Fruit fly (Drosophila melanogaster) whole organism, embryonic: ENCODE data around the gene CG2681.

ENCODE experiments used
- Aef1 ChIP-seq: fragments of 200-800 bp; sonication (Bioruptor generic); IDR thresholded peaks from 3 replicates; pipeline ENCODE4 v1.3.6; 2022; ENCODE audit warnings: missing biosample characterization, missing genetic modification characterization
- C15 ChIP-seq: fragments of 200-800 bp; sonication (Bioruptor generic); IDR thresholded peaks from 3 replicates; pipeline ENCODE4 v1.3.6; 2022; ENCODE audit warnings: missing biosample characterization, missing genetic modification characterization
- CG10959 ChIP-seq: fragments of 200-800 bp; sonication (Bioruptor generic); IDR thresholded peaks from 2 replicates; pipeline ENCODE4 v1.3.6; 2022; ENCODE audit warnings: missing biosample characterization, missing genetic modification characterization
- CG12769 ChIP-seq: fragments of 200-800 bp; sonication (Bioruptor generic); optimal IDR thresholded peaks from 2 replicates; lab custom pipeline; 2019; ENCODE audit warnings: missing biosample characterization, mild to moderate bottlenecking, missing genetic modification characterization, moderate library complexity
- CG12942 ChIP-seq: fragments of 200-800 bp; sonication (Bioruptor generic); optimal IDR thresholded peaks from 3 replicates; lab custom pipeline; 2016; ENCODE audit warnings: missing biosample characterization, missing genetic modification characterization
- CG13296 ChIP-seq: fragments of 200-800 bp; sonication (Bioruptor generic); optimal IDR thresholded peaks from 3 replicates; lab custom pipeline; 2018; ENCODE audit warnings: missing biosample characterization, mild to moderate bottlenecking, missing genetic modification characterization
- CG13775 ChIP-seq: fragments of 200-800 bp; sonication (Bioruptor generic); optimal IDR thresholded peaks from 3 replicates; lab custom pipeline; 2017; ENCODE audit warnings: missing biosample characterization, mild to moderate bottlenecking, missing genetic modification characterization
- CG14710 ChIP-seq: fragments of 200-800 bp; sonication (Bioruptor generic); optimal IDR thresholded peaks from 3 replicates; lab custom pipeline; 2019; ENCODE audit warnings: missing biosample characterization, mild to moderate bottlenecking, missing genetic modification characterization, moderate library complexity
- CG1602 ChIP-seq: fragments of 200-800 bp; sonication (Bioruptor generic); optimal IDR thresholded peaks from 3 replicates; lab custom pipeline; 2016; ENCODE audit warnings: missing biosample characterization, missing genetic modification characterization
- CG16779 ChIP-seq: fragments of 200-800 bp; sonication (Bioruptor generic); IDR thresholded peaks from 2 replicates; pipeline ENCODE4 v1.3.6; 2022; ENCODE audit warnings: missing biosample characterization, missing genetic modification characterization
- CG16813 ChIP-seq: fragments of 200-800 bp; sonication (Bioruptor generic); IDR thresholded peaks from 3 replicates; pipeline ENCODE4 v1.3.6; 2022; ENCODE audit warnings: missing biosample characterization, missing genetic modification characterization; ENCODE audit not compliant: partially characterized antibody
- CG16815 ChIP-seq: fragments of 200-800 bp; sonication (Bioruptor generic); optimal IDR thresholded peaks from 3 replicates; lab custom pipeline; 2017; ENCODE audit warnings: missing biosample characterization, mild to moderate bottlenecking, missing genetic modification characterization
- CG17328 ChIP-seq: fragments of 200-800 bp; sonication (Bioruptor generic); IDR thresholded peaks from 2 replicates; pipeline ENCODE4 v1.3.6; 2022; ENCODE audit warnings: missing biosample characterization, missing genetic modification characterization
- CG17829 ChIP-seq: fragments of 200-800 bp; optimal IDR thresholded peaks from 2 replicates; lab custom pipeline; 2019; ENCODE audit warnings: missing biosample characterization, mild to moderate bottlenecking, missing genetic modification characterization, moderate library complexity
- CG18011 ChIP-seq: fragments of 200-800 bp; sonication (Bioruptor generic); optimal IDR thresholded peaks from 2 replicates; lab custom pipeline; 2017; ENCODE audit warnings: missing biosample characterization, missing genetic modification characterization, mild to moderate bottlenecking, moderate library complexity, missing genotype
- CG3281 ChIP-seq: fragments of 200-800 bp; sonication (Bioruptor generic); optimal IDR thresholded peaks from 3 replicates; lab custom pipeline; 2017; ENCODE audit warnings: missing biosample characterization, mild to moderate bottlenecking, missing genetic modification characterization
- CG33557 ChIP-seq: fragments of 200-800 bp; sonication (Bioruptor generic); optimal IDR thresholded peaks from 2 replicates; lab custom pipeline; 2019; ENCODE audit warnings: missing biosample characterization, mild to moderate bottlenecking, missing genetic modification characterization, moderate library complexity
- CG3726 ChIP-seq: fragments of 200-800 bp; sonication (Bioruptor generic); IDR thresholded peaks from 3 replicates; pipeline ENCODE4, ENCODE4 v1.3.6; 2022; ENCODE audit warnings: missing biosample characterization, missing genetic modification characterization
- CG4854 ChIP-seq: fragments of 200-800 bp; sonication (Bioruptor generic); optimal IDR thresholded peaks from 2 replicates; lab custom pipeline; 2016; ENCODE audit warnings: missing biosample characterization, missing genetic modification characterization, inconsistent platforms
- CG5180 ChIP-seq: fragments of 200-800 bp; sonication (Bioruptor generic); optimal IDR thresholded peaks from 3 replicates; lab custom pipeline; 2017; ENCODE audit warnings: missing biosample characterization, missing genetic modification characterization, mild to moderate bottlenecking, moderate library complexity, missing genetic modification reagents
- CG5953 ChIP-seq: fragments of 200-800 bp; sonication (Bioruptor generic); IDR thresholded peaks from 2 replicates; pipeline ENCODE4 v1.3.6; 2022; ENCODE audit warnings: missing biosample characterization, missing genetic modification characterization
- CG7928 ChIP-seq: fragments of 200-800 bp; sonication (Bioruptor generic); optimal IDR thresholded peaks from 2 replicates; lab custom pipeline; 2017; ENCODE audit warnings: missing biosample characterization, mild to moderate bottlenecking, missing genetic modification characterization
- CG9437 ChIP-seq: fragments of 200-800 bp; sonication (Bioruptor generic); optimal IDR thresholded peaks from 2 replicates; lab custom pipeline; 2018; ENCODE audit warnings: missing biosample characterization, mild to moderate bottlenecking, missing genetic modification characterization
- CG9727 ChIP-seq: fragments of 200-800 bp; sonication (Bioruptor generic); optimal IDR thresholded peaks from 3 replicates; lab custom pipeline; 2017; ENCODE audit warnings: missing biosample characterization, mild to moderate bottlenecking, missing genetic modification characterization
- CkIIα-i1 ChIP-seq: fragments of 200-800 bp; sonication (Bioruptor generic); IDR thresholded peaks from 2 replicates; pipeline ENCODE4 v1.3.6; 2022; ENCODE audit warnings: missing biosample characterization, missing genetic modification characterization
- Deaf1 ChIP-seq: fragments of 200-800 bp; optimal IDR thresholded peaks from 3 replicates; lab custom pipeline; 2019; ENCODE audit warnings: missing biosample characterization, mild to moderate bottlenecking, missing genetic modification characterization, moderate library complexity
- Fer2 ChIP-seq: fragments of 200-800 bp; sonication (Bioruptor generic); optimal IDR thresholded peaks from 2 replicates; lab custom pipeline; 2018; ENCODE audit warnings: missing biosample characterization, mild to moderate bottlenecking, missing genetic modification characterization, moderate library complexity
- Fer3 ChIP-seq: fragments of 200-800 bp; sonication (Bioruptor generic); optimal IDR thresholded peaks from 2 replicates; lab custom pipeline; 2018; ENCODE audit warnings: missing biosample characterization, mild to moderate bottlenecking, missing genetic modification characterization, moderate library complexity
- GATAe ChIP-seq: fragments of 200-800 bp; sonication (Bioruptor generic); conservative IDR thresholded peaks from 2 replicates; pipeline ENCODE4 v1.3.6; 2022; ENCODE audit warnings: missing biosample characterization, missing genetic modification characterization
- HmgD ChIP-seq: fragments of 200-800 bp; sonication (Bioruptor generic); optimal IDR thresholded peaks from 3 replicates; lab custom pipeline; 2016; ENCODE audit warnings: missing biosample characterization, missing genetic modification characterization
- Hr51 ChIP-seq, 2 experiments: fragments of 200-800 bp; sonication (Bioruptor generic); optimal IDR thresholded peaks; 2 replicates in 1 of 2; 3 replicates in 1 of 2; lab custom pipeline; 2016 to 2018; ENCODE audit warnings: missing biosample characterization in 2 of 2, missing genetic modification characterization in 2 of 2, mild to moderate bottlenecking in 1 of 2, moderate library complexity in 1 of 2
- Lhr ChIP-seq: fragments of 200-800 bp; sonication (Bioruptor generic); optimal IDR thresholded peaks from 3 replicates; lab custom pipeline; 2017; ENCODE audit warnings: mild to moderate bottlenecking, missing biosample characterization, missing genetic modification reagents, missing genetic modification characterization
- Ptx1 ChIP-seq: fragments of 200-800 bp; sonication (Bioruptor generic); IDR thresholded peaks from 2 replicates; pipeline ENCODE4 v1.3.6; 2022; ENCODE audit warnings: missing biosample characterization, missing genetic modification characterization
- Six4 ChIP-seq: fragments of 200-800 bp; sonication (Bioruptor generic); optimal IDR thresholded peaks from 2 replicates; lab custom pipeline; 2016; ENCODE audit warnings: missing biosample characterization, missing genetic modification characterization
- TFAM ChIP-seq: fragments of 200-800 bp; sonication (Bioruptor generic); optimal IDR thresholded peaks from 2 replicates; lab custom pipeline; 2017; ENCODE audit warnings: missing biosample characterization, missing genetic modification characterization, inconsistent platforms
- bbx ChIP-seq: fragments of 200-800 bp; sonication (Bioruptor generic); IDR thresholded peaks from 2 replicates; pipeline ENCODE4 v1.3.6; 2022; ENCODE audit warnings: missing biosample characterization, missing genetic modification characterization; ENCODE audit not compliant: partially characterized antibody
- bigmax ChIP-seq: fragments of 200-800 bp; sonication (Bioruptor generic); optimal IDR thresholded peaks from 2 replicates; lab custom pipeline; 2018; ENCODE audit warnings: missing biosample characterization, mild to moderate bottlenecking, missing genetic modification characterization
- bowl ChIP-seq: fragments of 200-800 bp; sonication (Bioruptor generic); IDR thresholded peaks from 2 replicates; pipeline ENCODE4 v1.3.6; 2022; ENCODE audit warnings: missing biosample characterization, missing genetic modification characterization
- btn ChIP-seq: fragments of 200-800 bp; sonication (Bioruptor generic); optimal IDR thresholded peaks from 2 replicates; lab custom pipeline; 2016; ENCODE audit warnings: missing biosample characterization, missing genetic modification characterization
- disco-r ChIP-seq: fragments of 200-800 bp; sonication (Bioruptor generic); optimal IDR thresholded peaks from 2 replicates; lab custom pipeline; 2016; ENCODE audit warnings: missing biosample characterization, missing genetic modification characterization
- eve ChIP-seq, 2 experiments: fragments of >200 bp; optimal IDR thresholded peaks; 2 replicates each; lab custom pipeline; 2017; ENCODE audit warnings: missing biosample characterization in 2 of 2, missing genetic modification characterization in 2 of 2
- exex ChIP-seq: fragments of 200-800 bp; sonication (Bioruptor generic); optimal IDR thresholded peaks from 4 replicates; lab custom pipeline; 2018; ENCODE audit warnings: missing biosample characterization, mild to moderate bottlenecking, missing genetic modification characterization, moderate library complexity
- gce ChIP-seq: fragments of 200-800 bp; sonication (Bioruptor generic); IDR thresholded peaks from 3 replicates; pipeline ENCODE4 v1.3.6; 2022; ENCODE audit warnings: missing biosample characterization, missing genetic modification characterization
- insv ChIP-seq, 2 experiments: fragments of 200-800 bp; sonication (Bioruptor generic); optimal IDR thresholded peaks; 3 replicates each; lab custom pipeline; 2016 to 2018; ENCODE audit warnings: missing biosample characterization in 2 of 2, missing genetic modification characterization in 2 of 2
- jing ChIP-seq: fragments of 200-800 bp; sonication (Bioruptor generic); optimal IDR thresholded peaks from 2 replicates; lab custom pipeline; 2018; ENCODE audit warnings: missing biosample characterization, mild to moderate bottlenecking, missing genetic modification characterization
- pb ChIP-seq: fragments of 200-800 bp; sonication (Bioruptor generic); optimal IDR thresholded peaks from 3 replicates; lab custom pipeline; 2016; ENCODE audit warnings: missing biosample characterization, missing genetic modification characterization
- ro ChIP-seq: fragments of 200-800 bp; sonication (Bioruptor generic); IDR thresholded peaks from 2 replicates; pipeline ENCODE4 v1.3.6; 2022; ENCODE audit warnings: missing biosample characterization, missing genetic modification characterization
- sens ChIP-seq: fragments of 200-800 bp; sonication (Bioruptor generic); peaks from one replicate; lab custom pipeline; 2016; ENCODE audit warnings: missing biosample characterization, missing genetic modification characterization
- sim ChIP-seq: fragments of 200-800 bp; sonication (Bioruptor generic); IDR thresholded peaks from 2 replicates; pipeline ENCODE4 v1.3.6; 2022; ENCODE audit warnings: missing biosample characterization, missing genetic modification characterization
- twi ChIP-seq: fragments of 200-800 bp; optimal IDR thresholded peaks from 2 replicates; lab custom pipeline; 2019; ENCODE audit warnings: missing biosample characterization, mild to moderate bottlenecking, missing genetic modification characterization, moderate library complexity

CG2681 gene

DNA sequence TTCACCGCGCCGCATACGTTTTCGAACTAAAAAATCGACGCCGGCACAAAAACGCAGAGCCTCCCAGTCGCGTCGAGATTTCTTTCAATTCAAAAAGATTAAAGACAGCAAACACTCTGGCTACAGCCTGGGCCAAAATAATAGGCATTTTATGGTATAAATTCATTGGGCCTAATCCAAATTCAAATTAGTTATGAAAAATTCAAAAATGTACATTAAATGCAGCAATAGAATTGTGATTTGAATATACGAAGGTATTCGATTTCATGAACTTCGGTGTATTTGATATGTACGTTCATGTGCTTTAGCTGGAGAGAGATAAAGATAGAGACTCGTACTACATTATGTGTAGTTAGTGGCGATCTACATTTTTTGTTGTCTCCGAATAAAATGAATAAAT lies 35.6 kb downstream of the CG2681 start, which contains the start of gene Syx4 (continued):
- peak; percentile 78 for TF ChIP-seq Fer2 (tag; lab: Kevin White, UChicago)
- TF ChIP-seq CG3726 (GFP tag; lab: Robert Waterston, UW): 0 out of 3 replicates have a peak, but pooled peaks have one; percentile 69
- peak; percentile 88 for TF ChIP-seq gce
- TF ChIP-seq CG9437 (GFP tag; lab: Kevin White, UChicago): peak; percentile 77
- peak; percentile 97 for TF ChIP-seq CG12769 (tag; lab: Kevin White, UChicago)
- peak; percentile 75 for TF ChIP-seq jing
- TF ChIP-seq CkIIα-i1 (GFP tag; lab: Robert Waterston, UW): peak; percentile 43; the same call in 1 of the 2 replicates
- peak; percentile 86 for TF ChIP-seq CG9727
- TF ChIP-seq bigmax: peak; percentile 21
- TF ChIP-seq pb (GFP tag; lab: Kevin White, UChicago): peak; percentile 81
- peak; percentile 79 for TF ChIP-seq CG1602 (GFP tag; lab: Kevin White, UChicago)
- TF ChIP-seq bbx (GFP tag; lab: Robert Waterston, UW): no peak
- TF ChIP-seq twi (tag; lab: Kevin White, UChicago): peak; percentile 50
- TF ChIP-seq Lhr (GFP tag; lab: Kevin White, UChicago): peak; percentile 50
- no peak for TF ChIP-seq insv (GFP tag; optimal IDR thresholded peaks at IDR 0.05; lab: Kevin White, UChicago)
- peak; percentile 97 for TF ChIP-seq sens (GFP tag; lab: Kevin White, UChicago)
- peak; percentile 70 for TF ChIP-seq exex (tag; lab: Kevin White, UChicago)
- TF ChIP-seq disco-r (GFP tag; lab: Kevin White, UChicago): peak; percentile 77
- 0 out of 2 replicates have a peak, but pooled peaks have one; percentile 11 for TF ChIP-seq ro (GFP tag; lab: Robert Waterston, UW)
- TF ChIP-seq Deaf1 (tag; lab: Kevin White, UChicago): peak; percentile 72
- peak; percentile 92 for TF ChIP-seq CG5953 (GFP tag; lab: Robert Waterston, UW)
- no peak for TF ChIP-seq CG16813 (GFP tag; lab: Robert Waterston, UW)
- peak in 1 of 2 experiments; percentile 92 for TF ChIP-seq eve (GFP tag; optimal IDR thresholded peaks at IDR 0.05; lab: Kevin White, UChicago)
- TF ChIP-seq Aef1: peak; percentile 86
- TF ChIP-seq CG17328 (GFP tag; lab: Robert Waterston, UW): peak; percentile 91
- peak; percentile 52 for TF ChIP-seq CG14710 (tag; lab: Kevin White, UChicago)
- TF ChIP-seq CG18011: peak; percentile 80
- TF ChIP-seq sim (GFP tag; lab: Robert Waterston, UW): peak; percentile 80
- TF ChIP-seq CG16779 (GFP tag; lab: Robert Waterston, UW): peak; percentile 68
- TF ChIP-seq CG33557 (GFP tag; lab: Kevin White, UChicago): no peak
- TF ChIP-seq HmgD: peak; percentile 28
- TF ChIP-seq TFAM (GFP tag; lab: Kevin White, UChicago): peak; percentile 22
- peak; percentile 76 for TF ChIP-seq GATAe (GFP tag; lab: Robert Waterston, UW)
- peak; percentile 91 for TF ChIP-seq CG13296 (GFP tag; lab: Kevin White, UChicago)
- peak; percentile 72 for TF ChIP-seq Six4 (GFP tag; lab: Kevin White, UChicago)
- peak; percentile 58; the same call in 1 of the 2 replicates for TF ChIP-seq CG10959
- TF ChIP-seq btn (GFP tag; lab: Kevin White, UChicago): peak; percentile 75
- TF ChIP-seq Fer3 (tag; lab: Kevin White, UChicago): peak; percentile 95
- TF ChIP-seq Ptx1 (GFP tag; lab: Robert Waterston, UW): peak; percentile 87
- TF ChIP-seq CG5180: peak; percentile 76
- TF ChIP-seq CG3281 (GFP tag; lab: Kevin White, UChicago): peak; percentile 93
- TF ChIP-seq bowl (GFP tag; lab: Robert Waterston, UW): peak; percentile 85
- TF ChIP-seq CG7928: peak; percentile 63
- TF ChIP-seq CG12942 (GFP tag; lab: Kevin White, UChicago): peak; percentile 80
- TF ChIP-seq CG4854: peak; percentile 85
- peak; percentile 85 for TF ChIP-seq CG17829 (tag; lab: Kevin White, UChicago)
- TF ChIP-seq CG16815 (GFP tag; lab: Kevin White, UChicago): peak; percentile 77
- TF ChIP-seq C15 (GFP tag; lab: Robert Waterston, UW): peak; percentile 79; the same call in 2 of the 3 replicates
- TF ChIP-seq Hr51 (GFP tag; optimal IDR thresholded peaks at IDR 0.05; lab: Kevin White, UChicago): peak; percentile 78 to 93
- TF ChIP-seq CG13775 (GFP tag; lab: Kevin White, UChicago): peak; percentile 79
